Worm (Caenorhabditis elegans) whole organism, young adult: ENCODE results near the gene hpo-10.

ENCODE experiments used
- C17E4.6 ChIP-seq: fragments of 200-800 bp; sonication (Bioruptor generic); IDR thresholded peaks from 2 replicates; pipeline ENCODE4 v1.3.6; 2022; ENCODE audit warnings: missing genetic modification reagents, missing genetic modification characterization, missing compliant biosample characterization
- F10E7.11 ChIP-seq: sonication (generic microtip); optimal IDR thresholded peaks from 2 replicates; lab custom pipeline; 2017; ENCODE audit warnings: mild to moderate bottlenecking, missing genetic modification characterization, moderate library complexity, missing compliant biosample characterization
- F23B12.7 ChIP-seq: sonication (generic microtip); optimal IDR thresholded peaks from 2 replicates; lab custom pipeline; 2017; ENCODE audit warnings: missing genetic modification characterization, mild to moderate bottlenecking, missing compliant biosample characterization, antibody characterized with exemption, moderate library complexity; ENCODE audit not compliant: insufficient read depth
- F52B5.7 ChIP-seq: sonication (generic microtip); optimal IDR thresholded peaks from 2 replicates; lab custom pipeline; 2016; ENCODE audit warnings: mild to moderate bottlenecking, missing genetic modification characterization, missing compliant biosample characterization
- F57C9.4 ChIP-seq: sonication (generic microtip); optimal IDR thresholded peaks from 2 replicates; lab custom pipeline; 2017; ENCODE audit warnings: mild to moderate bottlenecking, missing genetic modification characterization, missing compliant biosample characterization
- K11D2.4 ChIP-seq: fragments of 200-800 bp; sonication (Bioruptor generic); IDR thresholded peaks from 2 replicates; pipeline ENCODE4 v1.3.6; 2022; ENCODE audit warnings: missing genetic modification reagents, missing genetic modification characterization, missing compliant biosample characterization
- Y56A3A.18 ChIP-seq: fragments of 200-800 bp; sonication (Bioruptor generic); IDR thresholded peaks from 2 replicates; pipeline ENCODE4 v1.3.6; 2022; ENCODE audit warnings: missing genetic modification reagents, missing genetic modification characterization, missing compliant biosample characterization
- Y67H2A.10 ChIP-seq: fragments of 200-800 bp; sonication (Bioruptor generic); conservative IDR thresholded peaks from 2 replicates; pipeline ENCODE4 v1.3.6; 2022; ENCODE audit warnings: missing genetic modification reagents, missing genetic modification characterization, missing compliant biosample characterization
- Y95B8A.8 ChIP-seq: fragments of 200-800 bp; sonication (Bioruptor generic); IDR thresholded peaks from 2 replicates; pipeline ENCODE4 v1.3.6; 2022; ENCODE audit warnings: missing genetic modification reagents, missing genetic modification characterization, missing compliant biosample characterization
- akir-1 ChIP-seq: fragments of 200-800 bp; sonication (Bioruptor generic); optimal IDR thresholded peaks from 2 replicates; lab custom pipeline; 2018; ENCODE audit warnings: mild to moderate bottlenecking, missing genetic modification characterization, moderate library complexity, missing compliant biosample characterization
- ama-1 ChIP-seq, 3 experiments: fragments of 150-350 bp in 1 of 3; sonication (generic microtip) in 2 of 3; optimal IDR thresholded peaks; 2 replicates each; lab custom pipeline; 2014 to 2018; ENCODE audit warnings: missing biosample characterization in 2 of 3, missing genetic modification characterization in 2 of 3, missing genetic modification reagents in 2 of 3
- ccch-3 ChIP-seq: fragments of 200-800 bp; sonication (Bioruptor generic); optimal IDR thresholded peaks from 2 replicates; lab custom pipeline; 2018; ENCODE audit warnings: mild to moderate bottlenecking, missing genetic modification characterization, missing compliant biosample characterization
- cebp-1 ChIP-seq, 2 experiments: fragments of 200-800 bp in 1 of 2; sonication (Bioruptor generic) in 1 of 2; sonication (generic microtip) in 1 of 2; IDR thresholded peaks in 1 of 2; optimal IDR thresholded peaks in 1 of 2; 2 replicates each; pipeline versions ENCODE4 v1.3.6 to Lab custom; 2017 to 2022; ENCODE audit warnings: missing compliant biosample characterization in 2 of 2, missing genetic modification characterization in 2 of 2, mild to moderate bottlenecking in 1 of 2, missing genetic modification reagents in 1 of 2, moderate library complexity in 1 of 2
- ceh-40 ChIP-seq: fragments of 200-800 bp; sonication (Bioruptor generic); IDR thresholded peaks from 2 replicates; pipeline ENCODE4 v1.3.6; 2022; ENCODE audit warnings: missing genetic modification characterization, missing compliant biosample characterization
- die-1 ChIP-seq: sonication (generic microtip); optimal IDR thresholded peaks from 2 replicates; lab custom pipeline; 2016; ENCODE audit warnings: missing genotype, mild to moderate bottlenecking, missing genetic modification characterization, missing compliant biosample characterization
- dpl-1 ChIP-seq: fragments of 150-350 bp; optimal IDR thresholded peaks from 2 replicates; lab custom pipeline; 2014; ENCODE audit warnings: missing biosample characterization, missing genetic modification reagents, missing genetic modification characterization
- egl-18 ChIP-seq: fragments of 200-800 bp; sonication (Bioruptor generic); IDR thresholded peaks from 2 replicates; pipeline ENCODE4 v1.3.6; 2022; ENCODE audit warnings: missing genetic modification reagents, missing genetic modification characterization, missing compliant biosample characterization
- egl-44 ChIP-seq: fragments of 200-800 bp; sonication (Bioruptor generic); IDR thresholded peaks from 2 replicates; pipeline ENCODE4 v1.3.6; 2022; ENCODE audit warnings: missing genetic modification reagents, missing genetic modification characterization, missing compliant biosample characterization
- ekl-4 ChIP-seq: fragments of 200-800 bp; sonication (Bioruptor generic); IDR thresholded peaks from 2 replicates; pipeline ENCODE4 v1.3.6; 2022; ENCODE audit warnings: missing genetic modification reagents, missing genetic modification characterization, missing compliant biosample characterization
- ets-4 ChIP-seq: fragments of 200-800 bp; sonication (Bioruptor generic); optimal IDR thresholded peaks from 2 replicates; lab custom pipeline; 2018; ENCODE audit warnings: mild to moderate bottlenecking, missing genetic modification characterization, missing compliant biosample characterization
- hlh-12 ChIP-seq: sonication (generic microtip); optimal IDR thresholded peaks from 2 replicates; lab custom pipeline; 2016; ENCODE audit warnings: missing genetic modification characterization, missing compliant biosample characterization
- hmg-1.2 ChIP-seq: fragments of 200-800 bp; sonication (Bioruptor generic); IDR thresholded peaks from 2 replicates; pipeline ENCODE4 v1.3.6; 2022; ENCODE audit warnings: missing genetic modification reagents, missing genetic modification characterization, missing compliant biosample characterization
- hsf-1 ChIP-seq: fragments of 200-800 bp; sonication (Bioruptor generic); IDR thresholded peaks from 2 replicates; pipeline ENCODE4 v1.3.6; 2022; ENCODE audit warnings: missing genetic modification reagents, missing genetic modification characterization, missing compliant biosample characterization
- let-526 ChIP-seq: fragments of 200-800 bp; sonication (Bioruptor generic); IDR thresholded peaks from 2 replicates; pipeline ENCODE4 v1.3.6; 2022; ENCODE audit warnings: missing genetic modification reagents, missing genetic modification characterization, missing compliant biosample characterization
- let-607 ChIP-seq, 2 experiments: fragments of 200-800 bp in 1 of 2; sonication (Bioruptor generic) in 1 of 2; sonication (generic microtip) in 1 of 2; optimal IDR thresholded peaks; 2 replicates each; lab custom pipeline; 2016 to 2018; ENCODE audit warnings: mild to moderate bottlenecking in 2 of 2, missing compliant biosample characterization in 2 of 2, missing genetic modification characterization in 2 of 2, moderate library complexity in 2 of 2, missing genotype in 1 of 2
- lin-26 ChIP-seq: fragments of 200-800 bp; sonication (Bioruptor generic); IDR thresholded peaks from 2 replicates; pipeline ENCODE4 v1.3.6; 2022; ENCODE audit warnings: missing genetic modification reagents, missing genetic modification characterization, missing compliant biosample characterization
- lin-54 ChIP-seq: fragments of 200-800 bp; sonication (Bioruptor generic); optimal IDR thresholded peaks from 2 replicates; lab custom pipeline; 2018; ENCODE audit warnings: mild to moderate bottlenecking, missing genetic modification characterization, missing compliant biosample characterization
- nfya-2 ChIP-seq: fragments of 200-800 bp; sonication (Bioruptor generic); IDR thresholded peaks from 2 replicates; pipeline ENCODE4 v1.3.6; 2022; ENCODE audit warnings: missing genetic modification reagents, missing genetic modification characterization, missing compliant biosample characterization
- nhr-120 ChIP-seq: fragments of 200-800 bp; sonication (Bioruptor generic); IDR thresholded peaks from 2 replicates; pipeline ENCODE4 v1.3.6; 2022; ENCODE audit warnings: missing genetic modification characterization, missing compliant biosample characterization
- nhr-80 ChIP-seq: sonication (generic microtip); optimal IDR thresholded peaks from 2 replicates; lab custom pipeline; 2016; ENCODE audit warnings: missing genetic modification characterization, missing compliant biosample characterization
- pbrm-1 ChIP-seq: fragments of 200-800 bp; sonication (Bioruptor generic); IDR thresholded peaks from 2 replicates; pipeline ENCODE4 v1.3.6; 2022; ENCODE audit warnings: missing genetic modification reagents, missing genetic modification characterization, missing compliant biosample characterization
- pha-4 ChIP-seq: fragments of 150-350 bp; sonication (generic microtip); optimal IDR thresholded peaks from 2 replicates; lab custom pipeline; 2014; ENCODE audit warnings: missing biosample characterization, missing genetic modification reagents, missing genetic modification characterization
- rcor-1 ChIP-seq: fragments of 200-800 bp; sonication (Bioruptor generic); IDR thresholded peaks from 2 replicates; pipeline ENCODE4 v1.3.6; 2022; ENCODE audit warnings: missing genetic modification reagents, missing genetic modification characterization, missing compliant biosample characterization
- sdz-38 ChIP-seq: sonication (generic microtip); optimal IDR thresholded peaks from 2 replicates; lab custom pipeline; 2016; ENCODE audit warnings: missing genotype, missing genetic modification characterization, missing compliant biosample characterization
- snpc-3.4 ChIP-seq: sonication (generic microtip); optimal IDR thresholded peaks from 2 replicates; lab custom pipeline; 2017; ENCODE audit warnings: missing genetic modification characterization, mild to moderate bottlenecking, missing compliant biosample characterization, antibody characterized with exemption, moderate library complexity, missing genotype, missing genetic modification reagents
- sptf-2 ChIP-seq: fragments of 200-800 bp; sonication (Bioruptor generic); optimal IDR thresholded peaks from 2 replicates; lab custom pipeline; 2018; ENCODE audit warnings: mild to moderate bottlenecking, missing genetic modification characterization, missing compliant biosample characterization
- tbp1 ChIP-seq: fragments of 200-800 bp; sonication (Bioruptor generic); optimal IDR thresholded peaks from 2 replicates; lab custom pipeline; 2018; ENCODE audit warnings: mild to moderate bottlenecking, missing genetic modification characterization, missing compliant biosample characterization
- ztf-25 ChIP-seq: fragments of 200-800 bp; sonication (Bioruptor generic); IDR thresholded peaks from 2 replicates; pipeline ENCODE4 v1.3.6; 2022; ENCODE audit warnings: missing genetic modification reagents, missing genetic modification characterization, missing compliant biosample characterization
- ztf-26 ChIP-seq: sonication (generic microtip); optimal IDR thresholded peaks from 2 replicates; lab custom pipeline; 2017; ENCODE audit warnings: missing genetic modification characterization, missing compliant biosample characterization
- ztf-3 ChIP-seq: fragments of 200-800 bp; sonication (Bioruptor generic); optimal IDR thresholded peaks from 2 replicates; lab custom pipeline; 2018; ENCODE audit warnings: mild to moderate bottlenecking, missing genetic modification characterization, missing compliant biosample characterization
- ztf-6 ChIP-seq: fragments of 200-800 bp; sonication (Bioruptor generic); IDR thresholded peaks from 2 replicates; pipeline ENCODE4 v1.3.6; 2022; ENCODE audit warnings: missing genetic modification reagents, missing genetic modification characterization, missing compliant biosample characterization

Gene hpo-10

DNA sequence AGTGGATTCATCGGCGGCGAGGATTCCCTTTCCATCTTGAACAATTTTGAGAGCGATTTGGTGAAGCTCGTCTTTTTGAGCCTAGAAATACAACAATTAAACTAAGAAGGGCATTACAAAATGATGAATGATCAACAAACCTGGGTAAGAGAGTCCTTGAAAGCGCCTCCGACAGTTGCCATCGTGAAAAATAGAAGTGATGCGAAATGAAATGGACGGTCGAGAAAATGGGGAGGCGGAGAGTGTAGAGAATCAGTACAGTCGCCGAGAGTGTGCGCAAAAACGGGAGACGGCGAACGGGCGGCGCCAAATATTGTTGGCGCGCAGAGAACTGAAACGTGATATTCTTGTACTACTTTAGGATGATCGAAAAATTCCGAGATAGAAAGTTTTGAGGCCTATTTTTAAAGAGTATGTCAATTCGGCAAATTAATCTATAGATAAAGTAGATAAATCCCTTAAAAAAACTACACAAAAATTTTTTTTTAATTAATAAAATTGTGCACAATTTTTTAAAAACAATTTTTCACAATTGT is 3.1 kb upstream of the hpo-10 start, which contains the start of gene aldo-2 (continued):
- no peak for TF ChIP-seq let-526
- TF ChIP-seq F23B12.7 (tag; lab: Kevin White, UChicago) = no peak
- peak; percentile 55 for TF ChIP-seq tbp1 (GFP tag; lab: Kevin White, UChicago)
- no peak for TF ChIP-seq pha-4 (tag; lab: Kevin White, UChicago)
- TF ChIP-seq egl-18 (GFP tag; lab: Robert Waterston, UW) = no peak
- no peak for TF ChIP-seq F52B5.7 (tag; lab: Kevin White, UChicago)
- TF ChIP-seq lin-26 (GFP tag; lab: Robert Waterston, UW) = peak; percentile 67; the same call in 1 of the 2 replicates
- peak; percentile 92 for TF ChIP-seq Y95B8A.8 (GFP tag; lab: Robert Waterston, UW)
- TF ChIP-seq K11D2.4 (GFP tag; lab: Robert Waterston, UW) = no peak
- peak; percentile 87 for TF ChIP-seq ekl-4
- TF ChIP-seq pbrm-1 (GFP tag; lab: Robert Waterston, UW) = peak; percentile 56; the same call in 1 of the 2 replicates
- TF ChIP-seq ccch-3 (GFP tag; lab: Kevin White, UChicago) = no peak
- no peak for TF ChIP-seq hlh-12
- peak; percentile 73 for TF ChIP-seq rcor-1 (GFP tag; lab: Robert Waterston, UW)
- TF ChIP-seq Y56A3A.18 = peak; percentile 49; the same call in 1 of the 2 replicates
- no peak for TF ChIP-seq F57C9.4 (tag; lab: Kevin White, UChicago)
- 0 out of 2 replicates have a peak, but pooled peaks have one; percentile 54 for TF ChIP-seq ztf-25 (GFP tag; lab: Robert Waterston, UW)
- no peak for TF ChIP-seq ztf-3 (GFP tag; lab: Kevin White, UChicago)
- TF ChIP-seq ama-1 (optimal IDR thresholded peaks at IDR 0.05; lab: Kevin White, UChicago) = peak; percentile 53
- TF ChIP-seq ama-1 (GFP tag; optimal IDR thresholded peaks at IDR 0.05; lab: Kevin White, UChicago) = peak in 1 of 2 experiments; percentile 15
- no peak for TF ChIP-seq nhr-120
- no peak for TF ChIP-seq ceh-40 (GFP tag; lab: Robert Waterston, UW)
- peak; percentile 72 for TF ChIP-seq lin-54 (GFP tag; lab: Kevin White, UChicago)
- TF ChIP-seq sdz-38 (tag; lab: Kevin White, UChicago) = no peak
- no peak for TF ChIP-seq sptf-2
- TF ChIP-seq nfya-2 = no peak
- TF ChIP-seq ets-4 (GFP tag; lab: Kevin White, UChicago) = no peak
- no peak for TF ChIP-seq akir-1 (GFP tag; lab: Kevin White, UChicago)
- TF ChIP-seq ztf-6 (GFP tag; lab: Robert Waterston, UW) = 0 out of 2 replicates have a peak, but pooled peaks have one; percentile 22
- TF ChIP-seq C17E4.6 (GFP tag; lab: Robert Waterston, UW) = peak; percentile 84
- TF ChIP-seq, all 124 proteins: peak for 54

DNA sequence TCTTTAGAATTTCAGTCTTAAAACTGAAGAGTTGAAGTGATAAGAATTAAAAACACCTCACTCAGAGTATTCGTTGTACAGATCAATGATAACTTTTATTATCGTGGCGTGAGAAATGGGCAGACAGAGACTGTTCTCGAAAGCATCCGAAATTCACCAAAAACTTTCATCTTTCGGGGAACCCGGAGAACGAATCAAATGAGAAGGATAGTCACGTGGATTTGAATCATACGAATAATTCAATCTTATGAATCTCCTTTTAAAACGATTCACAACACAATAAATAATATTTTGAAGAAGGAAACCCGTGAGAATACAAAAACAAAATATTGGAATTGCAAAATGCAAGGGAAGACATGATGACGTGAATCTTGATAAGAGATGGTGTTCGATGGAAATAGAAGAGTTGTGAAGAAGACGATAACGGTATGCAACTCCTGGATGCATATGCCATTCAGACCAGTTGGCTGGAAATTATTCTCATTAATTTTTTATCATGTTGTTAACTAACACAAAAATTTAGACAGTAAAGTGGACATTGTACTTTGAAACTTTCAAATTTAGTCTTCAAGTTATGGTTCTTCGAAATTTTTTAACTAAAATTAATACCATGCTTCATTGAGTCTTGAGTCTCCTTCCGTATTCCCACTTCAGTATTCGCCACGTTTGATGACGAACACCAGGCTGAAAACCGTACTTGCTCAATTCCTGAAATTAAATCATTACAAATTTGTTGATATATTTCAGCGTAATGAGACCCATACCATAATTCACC is 2.2 kb upstream of the hpo-10 start:
- TF ChIP-seq ekl-4 (no peak), hsf-1 (0 out of 2 replicates have a peak, but pooled peaks have one; percentile 20), nhr-80 (tag; lab: Kevin White, UChicago) (peak; percentile 29), ztf-26 (tag; lab: Kevin White, UChicago) (peak; percentile 2), cebp-1 (GFP tag; IDR thresholded peaks at IDR 0.05; lab: Robert Waterston, UW) (no peak), cebp-1 (tag; optimal IDR thresholded peaks at IDR 0.05; lab: Kevin White, UChicago) (peak; percentile 8), let-607 (tag; optimal IDR thresholded peaks at IDR 0.05; lab: Kevin White, UChicago) (peak in 1 of 2 experiments; percentile 27), ama-1 (optimal IDR thresholded peaks at IDR 0.05; lab: Kevin White, UChicago) (peak; percentile 43), ama-1 (GFP tag; optimal IDR thresholded peaks at IDR 0.05; lab: Kevin White, UChicago) (no peak), ceh-40 (GFP tag; lab: Robert Waterston, UW) (no peak), hmg-1.2 (GFP tag; lab: Robert Waterston, UW) (0 out of 2 replicates have a peak, but pooled peaks have one; percentile 7), snpc-3.4 (tag; lab: Kevin White, UChicago) (no peak), Y67H2A.10 (no peak), dpl-1 (GFP tag; lab: Kevin White, UChicago) (no peak), die-1 (tag; lab: Kevin White, UChicago) (no peak), F10E7.11 (tag; lab: Kevin White, UChicago) (no peak), egl-44 (GFP tag; lab: Robert Waterston, UW) (no peak), lin-54 (GFP tag; lab: Kevin White, UChicago) (peak; percentile 4), ets-4 (GFP tag; lab: Kevin White, UChicago) (no peak)
